Worm (Caenorhabditis elegans) whole organism, mixed stage, embryonic: ENCODE results near the gene gldi-2.

Source experiments
- drap-1 ChIP-seq: fragments of 200-800 bp; sonication (Bioruptor generic); optimal IDR thresholded peaks from 3 replicates; lab custom pipeline; 2018; ENCODE audit warnings: mild to moderate bottlenecking, missing genetic modification characterization, missing compliant biosample characterization
- elt-1 ChIP-seq: sonication (generic microtip); optimal IDR thresholded peaks from 2 replicates; lab custom pipeline; 2017; ENCODE audit warnings: missing genetic modification characterization, mild to moderate bottlenecking, missing compliant biosample characterization, antibody characterized with exemption, moderate library complexity, borderline replicate concordance; ENCODE audit not compliant: insufficient read depth
- elt-3 ChIP-seq: fragments of 150-350 bp; optimal IDR thresholded peaks from 2 replicates; lab custom pipeline; 2014; ENCODE audit warnings: missing biosample characterization, missing genetic modification characterization
- lin-13 ChIP-seq: fragments of 150-350 bp; optimal IDR thresholded peaks from 2 replicates; lab custom pipeline; 2014; ENCODE audit warnings: missing biosample characterization, missing genetic modification characterization
- nhr-12 ChIP-seq: fragments of 150-350 bp; optimal IDR thresholded peaks from 2 replicates; lab custom pipeline; 2014; ENCODE audit warnings: missing biosample characterization, missing genetic modification characterization
- nhr-237 ChIP-seq: fragments of 150-350 bp; optimal IDR thresholded peaks from 2 replicates; lab custom pipeline; 2014; ENCODE audit warnings: missing biosample characterization, missing genetic modification characterization
- nhr-28 ChIP-seq: fragments of 150-350 bp; optimal IDR thresholded peaks from 2 replicates; lab custom pipeline; 2014; ENCODE audit warnings: missing biosample characterization, missing genetic modification characterization
- sem-2 ChIP-seq: fragments of 200-800 bp; sonication (Bioruptor generic); optimal IDR thresholded peaks from 2 replicates; lab custom pipeline; 2018; ENCODE audit warnings: mild to moderate bottlenecking, missing genetic modification characterization, missing compliant biosample characterization
- sptf-1 ChIP-seq: sonication (generic microtip); optimal IDR thresholded peaks from 2 replicates; lab custom pipeline; 2017; ENCODE audit warnings: mild to moderate bottlenecking, missing genetic modification characterization, moderate library complexity, missing compliant biosample characterization
- unc-62 ChIP-seq: fragments of 150-350 bp; optimal IDR thresholded peaks from 2 replicates; lab custom pipeline; 2014; ENCODE audit warnings: missing biosample characterization, missing genetic modification reagents, missing genetic modification characterization

- no peak for TF ChIP-seq nhr-28
- no peak for TF ChIP-seq elt-1 (tag; lab: Kevin White, UChicago)
- TF ChIP-seq sem-2: no peak
- no peak for TF ChIP-seq nhr-237 (tag; lab: Kevin White, UChicago)
- TF ChIP-seq sptf-1: no peak
- TF ChIP-seq nhr-12: no peak
- no peak for TF ChIP-seq lin-13 (tag; lab: Kevin White, UChicago)
- TF ChIP-seq unc-62 (GFP tag; lab: Kevin White, UChicago): no peak
- TF ChIP-seq elt-3 (tag; lab: Kevin White, UChicago): no peak
- TF ChIP-seq drap-1 (GFP tag; lab: Kevin White, UChicago): no peak
Observed at ce11 chrII:6832207-6832606, 49.0 kb downstream of the gldi-2 start.
